Fruit fly (Drosophila melanogaster) whole organism, adult: ENCODE data around the gene CG15431.

Source experiments
- CG12768 ChIP-seq: fragments of 200-800 bp; sonication (Bioruptor generic); optimal IDR thresholded peaks from 2 replicates; lab custom pipeline; 2017; ENCODE audit warnings: missing biosample characterization, missing genetic modification characterization, mild to moderate bottlenecking, moderate library complexity, missing genetic modification reagents
- CG33017 ChIP-seq: fragments of 200-800 bp; sonication (Bioruptor generic); optimal IDR thresholded peaks from 2 replicates; lab custom pipeline; 2018; ENCODE audit warnings: missing biosample characterization, mild to moderate bottlenecking, missing genetic modification characterization, moderate library complexity
- CG5204 ChIP-seq: fragments of 200-800 bp; sonication (Bioruptor generic); optimal IDR thresholded peaks from 2 replicates; lab custom pipeline; 2016; ENCODE audit warnings: missing biosample characterization, missing genetic modification characterization
- CG7045 ChIP-seq: fragments of 200-800 bp; sonication (Bioruptor generic); optimal IDR thresholded peaks from 2 replicates; lab custom pipeline; 2017; ENCODE audit warnings: missing biosample characterization, mild to moderate bottlenecking, missing genetic modification characterization
- CG7101 ChIP-seq: fragments of 200-800 bp; sonication (Bioruptor generic); optimal IDR thresholded peaks from 2 replicates; lab custom pipeline; 2018; ENCODE audit warnings: missing biosample characterization, mild to moderate bottlenecking, missing genetic modification characterization, moderate library complexity
- Hr96 ChIP-seq: fragments of 200-800 bp; sonication (Bioruptor generic); optimal IDR thresholded peaks from 2 replicates; lab custom pipeline; 2016; ENCODE audit warnings: missing biosample characterization, missing genetic modification characterization
- Mnt ChIP-seq: fragments of 200-800 bp; sonication (Bioruptor generic); optimal IDR thresholded peaks from 2 replicates; lab custom pipeline; 2016; ENCODE audit warnings: missing biosample characterization, mild to moderate bottlenecking, missing genetic modification characterization
- kay ChIP-seq: fragments of 200-800 bp; sonication (Bioruptor generic); peaks from one replicate; lab custom pipeline; 2016; ENCODE audit warnings: missing biosample characterization, missing genetic modification characterization, borderline replicate concordance
- pad ChIP-seq: fragments of 200-800 bp; sonication (Bioruptor generic); optimal IDR thresholded peaks from 3 replicates; lab custom pipeline; 2017; ENCODE audit warnings: missing biosample characterization, missing genetic modification characterization, mild to moderate bottlenecking, moderate library complexity, missing genetic modification reagents
- toe ChIP-seq: fragments of 200-800 bp; sonication (Bioruptor generic); optimal IDR thresholded peaks from 2 replicates; lab custom pipeline; 2016; ENCODE audit warnings: missing biosample characterization, missing genetic modification characterization

DNA sequence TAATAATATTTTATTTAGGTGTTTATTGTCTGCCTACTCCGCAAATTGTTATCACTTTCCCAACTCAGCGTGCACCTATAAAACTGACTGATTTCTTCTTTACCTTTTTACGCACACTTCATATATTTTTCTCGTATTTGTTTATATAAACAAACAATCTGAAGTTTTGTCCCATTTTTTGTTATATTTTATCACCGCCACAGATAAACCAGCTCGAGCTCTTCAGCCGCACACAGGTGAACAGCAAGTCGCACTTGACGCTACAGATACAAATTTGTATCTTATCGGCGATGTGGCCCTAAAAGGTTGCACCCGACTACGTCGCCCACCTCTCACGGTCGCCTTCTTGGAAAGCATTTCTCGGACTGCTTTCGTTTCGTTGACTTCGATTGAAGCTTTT, 34.3 kb upstream of the CG15431 start:
- no peak for TF ChIP-seq pad (GFP tag; lab: Kevin White, UChicago)
- no peak for TF ChIP-seq CG33017
- TF ChIP-seq CG7101: no peak
- no peak for TF ChIP-seq CG5204 (GFP tag; lab: Kevin White, UChicago)
- TF ChIP-seq Hr96: no peak
- TF ChIP-seq toe (GFP tag; lab: Kevin White, UChicago): no peak
- TF ChIP-seq CG12768: peak; percentile 8
- TF ChIP-seq CG7045 (GFP tag; lab: Kevin White, UChicago): no peak
- no peak for TF ChIP-seq Mnt (GFP tag; lab: Kevin White, UChicago)
- TF ChIP-seq kay (GFP tag; lab: Kevin White, UChicago): no peak
